Fruit fly (Drosophila melanogaster) whole organism, embryonic: ENCODE data around the gene CG32847.
A peak's percentile ranks its signal among the peaks of the same experiment; 100 is the strongest.

Experiments
- Atf6 ChIP-seq: fragments of 200-800 bp; sonication (Bioruptor generic); IDR thresholded peaks from 2 replicates; pipeline ENCODE4 v1.3.6; 2022; ENCODE audit warnings: missing biosample characterization, missing genetic modification characterization
- CG10274 ChIP-seq: fragments of 200-800 bp; sonication (Bioruptor generic); optimal IDR thresholded peaks from 3 replicates; lab custom pipeline; 2017; ENCODE audit warnings: missing biosample characterization, mild to moderate bottlenecking, missing genetic modification characterization
- CG10543 ChIP-seq: fragments of 200-800 bp; sonication (Bioruptor generic); optimal IDR thresholded peaks from 3 replicates; lab custom pipeline; 2017; ENCODE audit warnings: missing biosample characterization, mild to moderate bottlenecking, missing genetic modification characterization, moderate library complexity
- CG10565 ChIP-seq: fragments of 200-800 bp; sonication (Bioruptor generic); optimal IDR thresholded peaks from 3 replicates; lab custom pipeline; 2016; ENCODE audit warnings: missing biosample characterization, mild to moderate bottlenecking, missing genetic modification characterization
- CG11247 ChIP-seq: fragments of 200-800 bp; sonication (Bioruptor generic); IDR thresholded peaks from 2 replicates; pipeline ENCODE4 v1.3.6; 2022; ENCODE audit warnings: missing biosample characterization, missing genetic modification characterization
- CG11560 ChIP-seq: fragments of 200-800 bp; sonication (Bioruptor generic); IDR thresholded peaks from 3 replicates; pipeline ENCODE4 v1.3.6; 2022; ENCODE audit warnings: missing biosample characterization, missing genetic modification characterization
- CG12299 ChIP-seq: fragments of 200-800 bp; sonication (Bioruptor generic); optimal IDR thresholded peaks from 2 replicates; lab custom pipeline; 2018; ENCODE audit warnings: missing biosample characterization, mild to moderate bottlenecking, missing genetic modification characterization
- CG14441 ChIP-seq: fragments of 200-800 bp; sonication (Bioruptor generic); IDR thresholded peaks from 2 replicates; pipeline ENCODE4 v1.3.6; 2022; ENCODE audit warnings: missing biosample characterization, missing genetic modification characterization
- CG1603 ChIP-seq: fragments of 200-800 bp; sonication (Bioruptor generic); optimal IDR thresholded peaks from 2 replicates; lab custom pipeline; 2019; ENCODE audit warnings: missing biosample characterization, mild to moderate bottlenecking, missing genetic modification characterization, moderate library complexity
- CG17328 ChIP-seq: fragments of 200-800 bp; sonication (Bioruptor generic); IDR thresholded peaks from 2 replicates; pipeline ENCODE4 v1.3.6; 2022; ENCODE audit warnings: missing biosample characterization, missing genetic modification characterization
- CG17829 ChIP-seq: fragments of 200-800 bp; optimal IDR thresholded peaks from 2 replicates; lab custom pipeline; 2019; ENCODE audit warnings: missing biosample characterization, mild to moderate bottlenecking, missing genetic modification characterization, moderate library complexity
- CG2116 ChIP-seq: fragments of 200-800 bp; sonication (Bioruptor generic); optimal IDR thresholded peaks from 3 replicates; lab custom pipeline; 2018; ENCODE audit warnings: missing biosample characterization, mild to moderate bottlenecking, missing genetic modification characterization
- CG2199 ChIP-seq: fragments of 200-800 bp; sonication (Bioruptor generic); IDR thresholded peaks from 3 replicates; pipeline ENCODE4 v1.3.6; 2022; ENCODE audit warnings: missing biosample characterization, missing genetic modification characterization
- CG30431 ChIP-seq: fragments of 200-800 bp; sonication (Bioruptor generic); optimal IDR thresholded peaks from 2 replicates; lab custom pipeline; 2017; ENCODE audit warnings: missing biosample characterization, missing genetic modification characterization
- CG32532 ChIP-seq: fragments of 200-800 bp; sonication (Bioruptor generic); IDR thresholded peaks from 2 replicates; pipeline ENCODE4 v1.3.6; 2022; ENCODE audit warnings: missing biosample characterization, missing genetic modification characterization
- CG4282 ChIP-seq: fragments of 200-800 bp; sonication (Bioruptor generic); optimal IDR thresholded peaks from 2 replicates; lab custom pipeline; 2016; ENCODE audit warnings: missing biosample characterization, missing genetic modification characterization
- CG4854 ChIP-seq: fragments of 200-800 bp; sonication (Bioruptor generic); optimal IDR thresholded peaks from 2 replicates; lab custom pipeline; 2016; ENCODE audit warnings: missing biosample characterization, missing genetic modification characterization, inconsistent platforms
- CG5180 ChIP-seq: fragments of 200-800 bp; sonication (Bioruptor generic); optimal IDR thresholded peaks from 3 replicates; lab custom pipeline; 2017; ENCODE audit warnings: missing biosample characterization, missing genetic modification characterization, mild to moderate bottlenecking, moderate library complexity, missing genetic modification reagents
- CG6272 ChIP-seq: fragments of 200-800 bp; sonication (Bioruptor generic); IDR thresholded peaks from 2 replicates; pipeline ENCODE4 v1.3.6; 2022; ENCODE audit warnings: missing biosample characterization, missing genetic modification characterization
- CG8388 ChIP-seq: fragments of 200-800 bp; sonication (Bioruptor generic); optimal IDR thresholded peaks from 2 replicates; lab custom pipeline; 2019; ENCODE audit warnings: missing biosample characterization, mild to moderate bottlenecking, missing genetic modification characterization, moderate library complexity
- CG8478 ChIP-seq: fragments of >200 bp; optimal IDR thresholded peaks from 2 replicates; lab custom pipeline; 2018
- CG9932 ChIP-seq: fragments of 200-800 bp; sonication (Bioruptor generic); IDR thresholded peaks from 2 replicates; pipeline ENCODE4 v1.3.6; 2022; ENCODE audit warnings: missing biosample characterization, missing genetic modification characterization
- Camta ChIP-seq: fragments of 200-800 bp; sonication (Bioruptor generic); optimal IDR thresholded peaks from 2 replicates; lab custom pipeline; 2016; ENCODE audit warnings: missing biosample characterization, missing genetic modification characterization
- D19B ChIP-seq: fragments of 200-800 bp; sonication (Bioruptor generic); optimal IDR thresholded peaks from 2 replicates; lab custom pipeline; 2017; ENCODE audit warnings: missing biosample characterization, mild to moderate bottlenecking, missing genetic modification characterization
- Deaf1 ChIP-seq: fragments of 200-800 bp; optimal IDR thresholded peaks from 3 replicates; lab custom pipeline; 2019; ENCODE audit warnings: missing biosample characterization, mild to moderate bottlenecking, missing genetic modification characterization, moderate library complexity
- Dek ChIP-seq: fragments of 200-800 bp; sonication (Bioruptor generic); optimal IDR thresholded peaks from 3 replicates; lab custom pipeline; 2019; ENCODE audit warnings: missing biosample characterization, mild to moderate bottlenecking, missing genetic modification characterization, moderate library complexity
- Drgx ChIP-seq: fragments of 200-800 bp; sonication (Bioruptor generic); IDR thresholded peaks from 2 replicates; pipeline ENCODE4 v1.3.6; 2022; ENCODE audit warnings: missing biosample characterization, missing genetic modification characterization
- Elba2 ChIP-seq: fragments of 200-800 bp; sonication (Bioruptor generic); optimal IDR thresholded peaks from 3 replicates; lab custom pipeline; 2016; ENCODE audit warnings: missing biosample characterization, missing genetic modification characterization
- Fer1 ChIP-seq: fragments of 200-800 bp; sonication (Bioruptor generic); optimal IDR thresholded peaks from 2 replicates; lab custom pipeline; 2017; ENCODE audit warnings: missing biosample characterization, mild to moderate bottlenecking, missing genetic modification characterization
- Hmx ChIP-seq: fragments of 200-800 bp; sonication (Bioruptor generic); optimal IDR thresholded peaks from 2 replicates; lab custom pipeline; 2016; ENCODE audit warnings: missing biosample characterization, missing genetic modification characterization
- Lim3 ChIP-seq: fragments of 200-800 bp; sonication (Bioruptor generic); IDR thresholded peaks from 2 replicates; pipeline ENCODE4 v1.3.6; 2022; ENCODE audit warnings: missing biosample characterization, missing genetic modification characterization
- Meics ChIP-seq: fragments of 200-800 bp; sonication (Bioruptor generic); optimal IDR thresholded peaks from 2 replicates; lab custom pipeline; 2017; ENCODE audit warnings: missing biosample characterization, mild to moderate bottlenecking, missing genetic modification characterization
- NC2β ChIP-seq: fragments of 200-800 bp; sonication (Bioruptor generic); optimal IDR thresholded peaks from 2 replicates; lab custom pipeline; 2016; ENCODE audit warnings: missing biosample characterization, missing genetic modification characterization
- Oaz ChIP-seq: fragments of 200-800 bp; sonication (Bioruptor generic); IDR thresholded peaks from 2 replicates; pipeline ENCODE4 v1.3.6; 2022; ENCODE audit warnings: missing biosample characterization, missing genetic modification characterization
- Sox102F ChIP-seq: fragments of 200-800 bp; sonication (Bioruptor generic); optimal IDR thresholded peaks from 2 replicates; lab custom pipeline; 2018; ENCODE audit warnings: missing biosample characterization, mild to moderate bottlenecking, missing genetic modification characterization, moderate library complexity
- Usf ChIP-seq: fragments of 200-800 bp; sonication (Bioruptor generic); optimal IDR thresholded peaks from 2 replicates; lab custom pipeline; 2017; ENCODE audit warnings: missing genotype, missing biosample characterization, missing genetic modification characterization
- ab ChIP-seq: fragments of 200-800 bp; sonication (Bioruptor generic); optimal IDR thresholded peaks from 2 replicates; lab custom pipeline; 2016; ENCODE audit warnings: missing biosample characterization, missing genetic modification characterization
- az2 ChIP-seq: fragments of 200-800 bp; sonication (Bioruptor generic); optimal IDR thresholded peaks from 3 replicates; lab custom pipeline; 2016; ENCODE audit warnings: missing biosample characterization, missing genetic modification characterization
- ci ChIP-seq: fragments of 200-800 bp; sonication (Bioruptor generic); IDR thresholded peaks from 3 replicates; pipeline ENCODE4 v1.3.6; 2022; ENCODE audit warnings: missing biosample characterization, missing genetic modification characterization
- corto ChIP-seq: fragments of 200-800 bp; sonication (Bioruptor generic); optimal IDR thresholded peaks from 2 replicates; lab custom pipeline; 2016; ENCODE audit warnings: missing biosample characterization, mild to moderate bottlenecking, missing genetic modification characterization, moderate library complexity
- crol ChIP-seq: fragments of 200-800 bp; sonication (Bioruptor generic); IDR thresholded peaks from 2 replicates; pipeline ENCODE4 v1.3.6; 2022; ENCODE audit warnings: missing biosample characterization, missing genetic modification characterization
- eve ChIP-seq, 2 experiments: fragments of >200 bp; optimal IDR thresholded peaks; 2 replicates each; lab custom pipeline; 2017; ENCODE audit warnings: missing biosample characterization in 2 of 2, missing genetic modification characterization in 2 of 2
- gce ChIP-seq: fragments of 200-800 bp; sonication (Bioruptor generic); IDR thresholded peaks from 3 replicates; pipeline ENCODE4 v1.3.6; 2022; ENCODE audit warnings: missing biosample characterization, missing genetic modification characterization
- gsb-n ChIP-seq: fragments of 200-800 bp; sonication (Bioruptor generic); optimal IDR thresholded peaks from 3 replicates; lab custom pipeline; 2018; ENCODE audit warnings: missing biosample characterization, mild to moderate bottlenecking, missing genetic modification characterization
- jumu ChIP-seq: fragments of 200-800 bp; sonication (Bioruptor generic); optimal IDR thresholded peaks from 3 replicates; lab custom pipeline; 2016; ENCODE audit warnings: missing biosample characterization, missing genetic modification characterization
- pros ChIP-seq: fragments of 200-800 bp; sonication (Bioruptor generic); optimal IDR thresholded peaks from 3 replicates; lab custom pipeline; 2019; ENCODE audit warnings: missing biosample characterization, mild to moderate bottlenecking, missing genetic modification characterization, moderate library complexity
- sens-2 ChIP-seq: fragments of 200-800 bp; sonication (Bioruptor generic); IDR thresholded peaks from 2 replicates; pipeline ENCODE4 v1.3.6; 2022; ENCODE audit warnings: missing biosample characterization, missing genetic modification characterization
- sisA ChIP-seq: fragments of 200-800 bp; sonication (Bioruptor generic); IDR thresholded peaks from 2 replicates; pipeline ENCODE4 v1.3.6; 2022; ENCODE audit warnings: missing biosample characterization, missing genetic modification characterization
- slbo ChIP-seq: fragments of 200-800 bp; sonication (Bioruptor generic); IDR thresholded peaks from 2 replicates; pipeline ENCODE4 v1.3.6; 2022; ENCODE audit warnings: missing biosample characterization, missing genetic modification characterization
- twi ChIP-seq: fragments of 200-800 bp; optimal IDR thresholded peaks from 2 replicates; lab custom pipeline; 2019; ENCODE audit warnings: missing biosample characterization, mild to moderate bottlenecking, missing genetic modification characterization, moderate library complexity
- yki ChIP-seq: fragments of >200 bp; optimal IDR thresholded peaks from 3 replicates; lab custom pipeline; 2018

The CG32847 gene

DNA sequence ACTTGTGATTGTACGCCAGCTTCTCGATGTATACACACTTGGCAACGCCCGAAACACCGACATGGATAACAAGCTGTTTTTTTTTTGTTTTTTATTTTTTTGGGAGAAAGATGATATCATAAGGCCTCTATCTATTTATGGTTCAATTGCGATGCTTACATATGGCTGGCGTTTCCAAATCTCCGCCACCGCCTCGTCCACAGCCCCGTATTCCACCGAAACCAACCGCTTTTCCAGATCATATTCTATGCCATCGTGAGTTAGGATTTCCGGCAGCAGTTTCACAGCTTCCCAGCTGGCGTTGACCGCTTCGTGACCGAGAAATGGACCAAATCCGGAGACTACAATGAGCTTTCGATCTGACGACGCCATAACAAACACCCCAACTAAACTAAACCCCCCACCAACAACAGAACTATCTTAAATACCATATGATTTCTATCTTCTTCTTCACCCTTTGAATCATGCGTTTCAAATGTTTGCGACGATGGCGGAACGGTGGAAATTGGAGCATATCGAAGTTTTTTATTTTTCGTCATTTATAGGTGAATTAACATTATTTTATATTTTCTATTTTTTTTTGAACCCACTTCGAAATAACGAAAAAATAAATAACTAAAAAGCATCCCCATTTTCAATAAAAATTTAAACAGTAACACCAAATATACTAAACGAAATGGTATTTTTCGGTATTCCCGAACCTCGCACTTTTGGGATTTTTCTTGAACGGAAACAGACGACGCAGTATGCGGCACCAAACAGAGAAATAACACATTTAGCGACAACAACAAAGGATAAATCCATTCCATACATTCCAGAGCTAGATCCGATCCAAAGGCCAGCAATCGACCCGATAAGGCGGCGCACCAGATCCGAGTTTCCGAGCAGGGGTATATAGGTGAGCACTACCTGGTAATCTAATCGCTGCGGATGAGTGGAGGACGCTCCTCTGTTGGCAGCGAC lies 22.5 kb downstream of the CG32847 start, which contains the start of the genes CG32147 and Pex3 (continued):
- TF ChIP-seq Fer1 (GFP tag; lab: Kevin White, UChicago): no peak
- peak; percentile 17 for TF ChIP-seq twi (tag; lab: Kevin White, UChicago)
- TF ChIP-seq CG32532: 0 out of 2 replicates have a peak, but pooled peaks have one; percentile 21
- TF ChIP-seq Deaf1 (tag; lab: Kevin White, UChicago): peak; percentile 32
- no peak for TF ChIP-seq gce (GFP tag; lab: Robert Waterston, UW)
- peak; percentile 50; the same call in 1 of the 2 replicates for TF ChIP-seq crol (GFP tag; lab: Robert Waterston, UW)
- TF ChIP-seq Oaz: no peak
- TF ChIP-seq CG2116 (GFP tag; lab: Kevin White, UChicago): peak; percentile 58
- no peak for TF ChIP-seq CG10565 (GFP tag; lab: Kevin White, UChicago)
- no peak for TF ChIP-seq CG11247
- TF ChIP-seq sens-2 (GFP tag; lab: Robert Waterston, UW): no peak
- TF ChIP-seq CG30431 (GFP tag; lab: Kevin White, UChicago): no peak
- TF ChIP-seq CG8388 (GFP tag; lab: Kevin White, UChicago): no peak
- peak; percentile 8 for TF ChIP-seq CG12299 (tag; lab: Kevin White, UChicago)
- TF ChIP-seq slbo (GFP tag; lab: Robert Waterston, UW): no peak
- TF ChIP-seq ci (GFP tag; lab: Robert Waterston, UW): no peak
- TF ChIP-seq CG1603 (tag; lab: Kevin White, UChicago): peak; percentile 89
- TF ChIP-seq Elba2 (GFP tag; lab: Kevin White, UChicago): no peak
- no peak for TF ChIP-seq yki
- no peak for TF ChIP-seq eve (GFP tag; optimal IDR thresholded peaks at IDR 0.05; lab: Kevin White, UChicago)
- no peak for TF ChIP-seq CG10274 (GFP tag; lab: Kevin White, UChicago)
- TF ChIP-seq CG14441 (GFP tag; lab: Robert Waterston, UW): no peak
- TF ChIP-seq CG2199 (GFP tag; lab: Robert Waterston, UW): no peak
- TF ChIP-seq CG8478: no peak
- no peak for TF ChIP-seq CG17328 (GFP tag; lab: Robert Waterston, UW)
- TF ChIP-seq ab (GFP tag; lab: Kevin White, UChicago): no peak
- no peak for TF ChIP-seq NC2β (GFP tag; lab: Kevin White, UChicago)
- TF ChIP-seq Lim3 (GFP tag; lab: Robert Waterston, UW): no peak
- no peak for TF ChIP-seq Hmx (GFP tag; lab: Kevin White, UChicago)
- no peak for TF ChIP-seq Drgx (GFP tag; lab: Robert Waterston, UW)
- no peak for TF ChIP-seq CG11560 (tag; lab: Robert Waterston, UW)
- no peak for TF ChIP-seq Sox102F
- no peak for TF ChIP-seq Usf
- TF ChIP-seq sisA: no peak
- no peak for TF ChIP-seq az2 (GFP tag; lab: Kevin White, UChicago)
- TF ChIP-seq Meics (GFP tag; lab: Kevin White, UChicago): peak; percentile 25
- no peak for TF ChIP-seq D19B (GFP tag; lab: Kevin White, UChicago)
- peak; percentile 1 for TF ChIP-seq Dek
- TF ChIP-seq CG17829 (tag; lab: Kevin White, UChicago): peak; percentile 7
- no peak for TF ChIP-seq CG10543 (GFP tag; lab: Kevin White, UChicago)
- peak; percentile 27 for TF ChIP-seq gsb-n
- TF ChIP-seq Atf6: no peak
- TF ChIP-seq jumu: no peak
- TF ChIP-seq Camta (GFP tag; lab: Kevin White, UChicago): no peak
- TF ChIP-seq CG9932 (GFP tag; lab: Robert Waterston, UW): no peak
- no peak for TF ChIP-seq CG4282 (GFP tag; lab: Kevin White, UChicago)
- TF ChIP-seq corto: no peak
- no peak for TF ChIP-seq pros (GFP tag; lab: Kevin White, UChicago)
- no peak for TF ChIP-seq CG5180 (GFP tag; lab: Kevin White, UChicago)
- TF ChIP-seq CG4854: no peak
- TF ChIP-seq CG6272 (GFP tag; lab: Robert Waterston, UW): no peak
